Fruit fly (Drosophila melanogaster) whole organism: ENCODE measurements around the gene Osi22.

Experiments
- Dll ChIP-seq: fragments of >200 bp; optimal IDR thresholded peaks from 2 replicates; lab custom pipeline; 2017
- EcR ChIP-seq, 2 experiments: fragments of >200 bp; optimal IDR thresholded peaks; 2 replicates each; lab custom pipeline; 2017; ENCODE audit warnings: missing biosample characterization in 2 of 2, missing genetic modification characterization in 2 of 2, missing genetic modification reagents in 2 of 2
- pan ChIP-seq: fragments of >200 bp; optimal IDR thresholded peaks from 2 replicates; lab custom pipeline; 2017
- psq ChIP-seq: fragments of >200 bp; optimal IDR thresholded peaks from 2 replicates; lab custom pipeline; 2017
- usp ChIP-seq: fragments of >200 bp; optimal IDR thresholded peaks from 2 replicates; lab custom pipeline; 2017; ENCODE audit warnings: missing biosample characterization, missing genetic modification characterization, mixed read lengths

DNA sequence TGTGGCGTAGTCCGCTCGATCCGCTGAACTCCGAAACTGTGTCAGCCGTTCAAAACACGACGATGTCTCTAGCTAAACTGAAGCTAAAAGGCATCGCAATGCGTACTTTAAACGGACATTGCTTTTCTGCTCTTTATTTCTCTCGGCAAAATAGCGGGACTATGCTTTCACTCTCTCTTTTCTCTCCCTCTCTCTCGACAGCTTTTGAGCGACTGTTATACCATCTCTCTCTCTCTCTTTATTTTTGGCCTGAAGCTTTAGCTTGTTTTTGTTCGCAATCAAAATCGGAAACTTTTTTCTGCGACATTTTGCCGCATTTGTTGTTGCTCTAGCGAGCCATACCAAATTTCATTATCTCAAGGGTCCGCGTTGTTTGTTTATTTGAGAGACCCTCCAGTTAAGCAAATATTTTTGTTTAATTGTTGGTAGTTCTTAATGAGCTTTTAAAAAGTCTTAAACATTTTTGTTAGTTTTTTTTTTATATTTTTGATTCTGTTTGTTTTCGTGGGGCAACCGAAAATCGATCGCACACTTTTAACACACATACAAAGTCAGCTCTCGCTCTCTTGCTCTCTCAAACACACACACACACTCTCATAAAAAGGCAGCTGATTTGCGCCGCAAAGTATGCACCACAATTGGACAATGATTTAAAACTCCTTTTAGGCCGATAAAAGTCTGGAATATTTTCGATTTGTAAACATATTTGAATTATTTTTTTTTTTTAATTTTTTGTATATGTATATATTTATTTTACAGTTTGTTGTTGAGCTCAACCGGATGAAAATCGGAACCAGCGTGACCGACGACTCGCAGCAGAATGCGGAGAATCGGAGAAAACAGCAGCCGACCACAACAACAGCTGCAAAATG lies 31.5 kb upstream of the Osi22 start, which contains the start of gene Ace:
- no peak for TF ChIP-seq usp (GFP tag; lab: Kevin White, UChicago)
- TF ChIP-seq EcR (GFP tag; optimal IDR thresholded peaks at IDR 0.05; lab: Kevin White, UChicago), result no peak
- TF ChIP-seq psq (lab: Kevin White, UChicago), result no peak
- TF ChIP-seq pan, result no peak
- no peak for TF ChIP-seq Dll (lab: Kevin White, UChicago)
